Worm (Caenorhabditis elegans) whole organism, early embryonic: ENCODE data around the gene pdcd-2.
A peak's percentile ranks its signal among the peaks of the same experiment; 100 is the strongest.

ENCODE experiments used
- ama-1 ChIP-seq: fragments of 150-350 bp; optimal IDR thresholded peaks from 2 replicates; lab custom pipeline; 2014
- ets-7 ChIP-seq: sonication (generic microtip); optimal IDR thresholded peaks from 2 replicates; lab custom pipeline; 2016; ENCODE audit warnings: missing genotype, missing genetic modification characterization, missing compliant biosample characterization
- flt-1 ChIP-seq: fragments of 200-800 bp; sonication (Bioruptor generic); IDR thresholded peaks from 2 replicates; pipeline ENCODE4 v1.3.6; 2022; ENCODE audit warnings: missing genetic modification characterization, missing compliant biosample characterization
- tbx-11 ChIP-seq: fragments of 200-800 bp; sonication (Bioruptor generic); IDR thresholded peaks from 2 replicates; pipeline ENCODE4 v1.3.6; 2022; ENCODE audit warnings: missing genetic modification characterization, missing compliant biosample characterization

DNA sequence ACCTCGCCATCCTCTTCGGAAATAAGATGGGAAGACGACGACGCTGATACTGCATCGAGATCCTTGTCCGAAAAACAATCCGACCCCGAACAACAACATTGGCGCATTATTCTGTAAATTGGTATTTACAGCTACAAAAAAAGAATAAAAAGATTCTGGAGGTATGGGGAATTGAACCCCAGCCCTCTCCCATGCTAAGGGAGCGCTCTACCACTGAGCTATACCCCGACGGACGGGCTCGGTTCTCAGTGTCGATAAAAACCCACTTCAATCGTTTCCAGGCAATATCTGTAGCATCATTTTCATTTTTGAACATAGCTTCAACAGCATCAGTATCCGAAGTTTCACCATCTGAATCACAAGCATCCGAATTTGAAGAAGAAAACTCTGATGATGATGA is 10.9 kb upstream of the pdcd-2 start:
- TF ChIP-seq flt-1 (GFP tag; lab: Robert Waterston, UW): peak; percentile 78
- TF ChIP-seq tbx-11 (GFP tag; lab: Robert Waterston, UW): peak; percentile 75
- TF ChIP-seq ets-7 (tag; lab: Kevin White, UChicago): no peak
- no peak for TF ChIP-seq ama-1 (lab: Kevin White, UChicago)
